Fruit fly (Drosophila melanogaster): ENCODE measurements around the gene CG13725.
A peak's percentile ranks its signal among the peaks of the same experiment; 100 is the strongest.

CG13725 gene

DNA sequence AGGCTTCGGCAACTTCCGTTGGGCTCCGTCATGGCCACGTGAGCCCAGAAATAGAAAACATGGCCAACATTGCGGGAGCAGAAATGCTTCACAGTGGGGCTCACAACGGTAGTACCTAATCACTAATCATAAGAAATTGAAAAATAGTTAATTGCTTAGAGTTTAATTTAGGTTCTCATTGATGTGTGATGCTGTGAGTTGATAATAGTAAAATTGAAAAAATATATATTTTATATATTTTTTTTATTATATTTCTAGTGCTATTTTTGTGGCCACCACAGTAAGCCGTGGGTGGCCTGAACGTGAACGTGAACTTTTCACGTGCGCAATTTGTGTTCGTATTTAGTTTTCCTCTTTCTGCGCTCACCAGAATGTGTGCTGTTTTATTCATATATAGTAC is 14.8 kb downstream of the CG13725 start (continued):
- TF ChIP-seq ttk (GFP tag; IDR thresholded peaks at IDR 0.05) (0 out of 2 replicates have a peak, but pooled peaks have one; percentile 31), run (tag; optimal IDR thresholded peaks at IDR 0.05) (no peak), Eip74EF (GFP tag; optimal IDR thresholded peaks at IDR 0.05) (no peak), HHEX (GFP tag; optimal IDR thresholded peaks at IDR 0.05) (peak; percentile 37), stwl (tag; optimal IDR thresholded peaks at IDR 0.05) (no peak), insv (GFP tag; optimal IDR thresholded peaks at IDR 0.05) (no peak), pfk (GFP tag; optimal IDR thresholded peaks at IDR 0.05) (no peak), bbx (GFP tag; IDR thresholded peaks at IDR 0.05; ENCODE audit: partially characterized antibody) (no peak), otp (GFP tag; IDR thresholded peaks at IDR 0.05) (no peak), exex (tag; optimal IDR thresholded peaks at IDR 0.05) (no peak), gsb-n (tag; optimal IDR thresholded peaks at IDR 0.05) (no peak), vvl (GFP tag; IDR thresholded peaks at IDR 0.05) (peak; percentile 73), CG31388 (GFP tag; optimal IDR thresholded peaks at IDR 0.05) (no peak), Lhr (GFP tag; optimal IDR thresholded peaks at IDR 0.05) (no peak), CG3163 (GFP tag; optimal IDR thresholded peaks at IDR 0.05) (no peak), zen2 (GFP tag; IDR thresholded peaks at IDR 0.05; ENCODE audit: partially characterized antibody) (no peak), salm (tag; optimal IDR thresholded peaks at IDR 0.05) (no peak), CG2116 (GFP tag; optimal IDR thresholded peaks at IDR 0.05) (no peak), CG1792 (GFP tag; optimal IDR thresholded peaks at IDR 0.05) (no peak), Atf6 (GFP tag; IDR thresholded peaks at IDR 0.05) (0 out of 2 replicates have a peak, but pooled peaks have one; percentile 38), Deaf1 (tag; optimal IDR thresholded peaks at IDR 0.05) (peak; percentile 39), ERR (GFP tag; optimal IDR thresholded peaks at IDR 0.05) (no peak), E2f1 (GFP tag; IDR thresholded peaks at IDR 0.05) (no peak), CG11398 (GFP tag; optimal IDR thresholded peaks at IDR 0.05) (no peak), dmrt11E (tag; optimal IDR thresholded peaks at IDR 0.05) (no peak), Med (GFP tag) (no peak), ci (GFP tag; IDR thresholded peaks at IDR 0.05) (0 out of 3 replicates have a peak, but pooled peaks have one; percentile 54), CG4424 (GFP tag; optimal IDR thresholded peaks at IDR 0.05) (peak; percentile 15), CG2129 (GFP tag; IDR thresholded peaks at IDR 0.05; ENCODE audit: partially characterized antibody) (no peak), slou (GFP tag; optimal IDR thresholded peaks at IDR 0.05) (no peak), Sox100B (GFP tag; optimal IDR thresholded peaks at IDR 0.05) (peak; percentile 43), BEAF-32 (GFP tag; optimal IDR thresholded peaks at IDR 0.05) (no peak), CG4730 (GFP tag; IDR thresholded peaks at IDR 0.05) (no peak)

DNA sequence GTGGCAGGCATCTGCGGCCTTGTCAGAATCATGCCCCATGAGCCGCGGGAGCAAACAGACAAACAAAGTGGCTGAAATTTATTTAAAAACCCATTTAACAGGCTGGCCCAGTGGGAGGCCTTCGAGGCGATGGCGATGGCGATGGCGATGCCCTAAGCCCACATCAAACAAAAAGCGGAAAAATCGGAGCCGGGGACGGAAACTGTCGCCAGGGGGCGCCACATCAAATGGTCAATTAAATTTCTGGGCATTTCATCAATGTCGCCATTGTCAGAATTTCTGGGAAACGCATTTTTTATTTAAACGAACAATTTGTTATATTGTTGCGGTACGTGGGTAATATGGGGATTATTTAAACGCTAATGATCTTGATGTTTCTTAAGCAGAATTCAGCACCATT is 33.1 kb downstream of the CG13725 start:
- TF ChIP-seq CTCF (GFP tag; optimal IDR thresholded peaks at IDR 0.05) (peak; percentile 65), da (GFP tag; optimal IDR thresholded peaks at IDR 0.05) (no peak), oc (tag; optimal IDR thresholded peaks at IDR 0.05) (no peak), ase (GFP tag; IDR thresholded peaks at IDR 0.05) (no peak), CG15479 (GFP tag; optimal IDR thresholded peaks at IDR 0.05) (no peak), row (GFP tag; IDR thresholded peaks at IDR 0.05) (no peak), eve (GFP tag; optimal IDR thresholded peaks at IDR 0.05) (no peak), fd64A (GFP tag; optimal IDR thresholded peaks at IDR 0.05) (no peak), CG12236 (GFP tag; optimal IDR thresholded peaks at IDR 0.05) (no peak), Hr39 (optimal IDR thresholded peaks at IDR 0.05) (no peak), slbo (GFP tag; IDR thresholded peaks at IDR 0.05) (0 out of 2 replicates have a peak, but pooled peaks have one; percentile 4), Mad (GFP tag; optimal IDR thresholded peaks at IDR 0.05) (no peak), CG15073 (GFP tag; optimal IDR thresholded peaks at IDR 0.05) (no peak), CG1529 (GFP tag; optimal IDR thresholded peaks at IDR 0.05) (no peak), Ets65A (GFP tag) (peak; percentile 3)
